Worm (Caenorhabditis elegans): ENCODE measurements around the gene ZK563.2.

Gene ZK563.2

DNA sequence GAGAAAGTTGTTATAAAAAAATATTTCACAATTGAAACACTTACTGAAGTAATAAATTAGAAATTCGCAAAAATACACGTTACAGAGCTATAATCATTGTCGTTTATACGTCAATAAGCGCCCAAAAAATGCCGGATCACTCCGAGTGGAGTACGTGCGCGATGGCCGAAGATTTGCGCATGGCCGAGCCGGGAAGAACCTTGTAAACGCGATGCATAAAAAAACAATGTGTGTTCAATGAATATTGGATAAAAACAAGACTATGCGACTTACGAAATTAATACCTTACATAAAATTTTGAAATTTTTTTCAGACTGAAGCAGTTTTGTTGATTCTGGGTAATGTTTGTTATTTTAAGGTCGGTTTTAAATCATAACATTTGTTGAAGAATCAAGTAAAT is 10.4 kb downstream of the ZK563.2 start, which contains the start of gene sorf-1 (continued):
- TF ChIP-seq fos-1 (tag; optimal IDR thresholded peaks at IDR 0.05) (no peak), daf-19 (GFP tag; conservative IDR thresholded peaks at IDR 0.05) (no peak), T26A8.4 (GFP tag; IDR thresholded peaks at IDR 0.05) (no peak), ceh-28 (tag; optimal IDR thresholded peaks at IDR 0.05) (no peak), nhr-6 (tag; optimal IDR thresholded peaks at IDR 0.05) (no peak), unc-62 (GFP tag; optimal IDR thresholded peaks at IDR 0.05 in 1 of 2) (no peak), unc-62 (tag; optimal IDR thresholded peaks at IDR 0.05) (no peak), hif-1 (tag; optimal IDR thresholded peaks at IDR 0.05) (peak in 1 of 2 experiments; percentile 75), zip-2 (tag; optimal IDR thresholded peaks at IDR 0.05) (no peak), Y48G9A.11 (GFP tag; IDR thresholded peaks at IDR 0.05) (no peak), snpc-1.2 (GFP tag; IDR thresholded peaks at IDR 0.05) (no peak), attf-4 (tag; optimal IDR thresholded peaks at IDR 0.05) (no peak), madf-9 (GFP tag; conservative IDR thresholded peaks at IDR 0.05) (no peak), fkh-10 (GFP tag; optimal IDR thresholded peaks at IDR 0.05) (peak; percentile 12), duxl-1 (tag; optimal IDR thresholded peaks at IDR 0.05; ENCODE audit: poor library complexity) (no peak), ctbp-1 (GFP tag; IDR thresholded peaks at IDR 0.05) (no peak), nhr-25 (tag; optimal IDR thresholded peaks at IDR 0.05; ENCODE audit: borderline replicate concordance, insufficient read depth) (no peak), snpc-4 (tag; optimal IDR thresholded peaks at IDR 0.05) (no peak), hlh-11 (tag; optimal IDR thresholded peaks at IDR 0.05) (no peak), egl-43 (GFP tag; IDR thresholded peaks at IDR 0.05) (no peak), ZK337.2 (GFP tag; IDR thresholded peaks at IDR 0.05) (no peak), lin-13 (GFP tag; optimal IDR thresholded peaks at IDR 0.05) (no peak), lin-15B (tag; optimal IDR thresholded peaks at IDR 0.05) (no peak), lin-29 (GFP tag; IDR thresholded peaks at IDR 0.05) (no peak), zag-1 (tag; optimal IDR thresholded peaks at IDR 0.05) (no peak), ama-1 (optimal IDR thresholded peaks at IDR 0.05) (no peak), R02D3.7 (tag; optimal IDR thresholded peaks at IDR 0.05) (no peak), set-16 (GFP tag; IDR thresholded peaks at IDR 0.05) (no peak)

DNA sequence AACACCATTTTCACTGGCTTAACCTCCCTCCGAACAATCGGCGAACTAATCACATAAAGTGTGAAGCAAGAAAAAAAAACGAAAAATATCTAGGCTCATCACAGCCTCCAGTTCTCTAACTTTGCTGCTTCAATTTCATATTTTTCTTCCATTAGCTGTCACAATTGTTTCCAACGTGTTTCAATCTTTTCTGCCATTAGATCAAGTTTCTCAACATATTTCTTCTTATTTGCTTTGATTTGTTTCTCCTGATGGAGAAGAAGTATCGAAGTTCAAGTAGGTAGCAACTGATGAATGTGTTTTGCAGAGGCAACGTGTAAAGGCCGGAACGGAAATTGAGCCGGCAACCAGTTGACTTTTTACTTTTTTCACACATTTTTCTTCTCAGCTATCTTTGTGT is 11.4 kb downstream of the ZK563.2 start, which contains the start of gene ZK563.7:
Gene ZK563.7, plus strand, starts transcription at position 301 of the 400 bp plus-strand sequence.
- TF ChIP-seq nhr-10 (tag; optimal IDR thresholded peaks at IDR 0.05) (no peak), ZK337.2 (GFP tag; IDR thresholded peaks at IDR 0.05) (no peak), ceh-44 (GFP tag; IDR thresholded peaks at IDR 0.05) (no peak), Y105C5A.15 (GFP tag; IDR thresholded peaks at IDR 0.05) (no peak), pqm-1 (tag; optimal IDR thresholded peaks at IDR 0.05) (no peak), mxl-2 (GFP tag; conservative IDR thresholded peaks at IDR 0.05) (no peak), unc-130 (GFP tag; optimal IDR thresholded peaks at IDR 0.05) (no peak), daf-19 (GFP tag; conservative IDR thresholded peaks at IDR 0.05) (no peak)

DNA sequence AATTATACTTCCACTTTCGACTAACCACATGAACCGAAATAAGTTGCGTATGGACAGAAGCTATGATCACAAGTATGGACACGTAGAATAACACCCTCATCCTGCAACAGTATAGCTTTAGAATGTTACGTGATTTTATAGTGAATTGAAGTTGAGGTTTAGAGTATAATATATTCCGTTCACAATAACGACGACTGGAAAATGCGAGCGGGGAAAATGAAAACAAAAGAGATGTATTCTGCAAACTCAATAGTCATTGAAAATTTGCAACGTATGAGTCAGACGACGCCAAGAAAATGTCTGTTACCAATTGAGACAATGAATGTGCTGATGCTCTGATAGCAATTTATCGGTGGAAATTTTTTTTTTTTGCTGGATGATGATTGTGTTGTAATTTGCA is 16.6 kb downstream of the ZK563.2 start, which contains the start of gene acp-1:
Gene acp-1, minus strand, starts transcription at position 101 of the 400 bp plus-strand sequence.
- no peak for TF ChIP-seq attf-4 (tag; optimal IDR thresholded peaks at IDR 0.05)
- TF ChIP-seq unc-62 (GFP tag; optimal IDR thresholded peaks at IDR 0.05 in 1 of 2) = peak in 1 of 2 experiments; percentile 43
- TF ChIP-seq unc-62 (tag; optimal IDR thresholded peaks at IDR 0.05) = no peak

DNA sequence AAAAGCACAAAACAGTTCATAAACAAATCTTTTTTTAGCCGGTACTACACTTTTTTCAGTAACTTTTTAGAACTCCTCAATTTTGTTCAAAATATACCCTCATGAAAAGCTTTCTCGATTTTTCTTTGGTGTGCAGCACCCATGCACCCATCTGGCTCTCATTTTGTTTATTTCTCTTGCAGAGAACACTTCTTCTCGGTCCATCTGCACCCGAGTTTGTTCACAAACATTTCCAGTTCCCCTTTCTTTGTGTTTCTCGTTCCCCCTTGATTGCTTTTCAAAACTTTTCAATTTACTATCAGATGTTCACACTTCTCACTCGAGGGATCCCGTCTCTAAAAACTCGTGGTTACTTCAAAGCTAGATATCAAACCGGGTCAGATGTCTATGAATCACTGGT is 24.8 kb downstream of the ZK563.2 start, which contains the start of gene slcf-2:
Gene slcf-2, plus strand, starts transcription at position 301 of the 400 bp plus-strand sequence.
- TF ChIP-seq mxl-2 (GFP tag; conservative IDR thresholded peaks at IDR 0.05) (no peak), dmd-6 (GFP tag; IDR thresholded peaks at IDR 0.05) (no peak), tag-97 (GFP tag; IDR thresholded peaks at IDR 0.05) (no peak), ces-1 (GFP tag; optimal IDR thresholded peaks at IDR 0.05) (no peak), Y48G9A.11 (GFP tag; IDR thresholded peaks at IDR 0.05) (no peak), fos-1 (tag; optimal IDR thresholded peaks at IDR 0.05) (no peak), sdz-12 (GFP tag; optimal IDR thresholded peaks at IDR 0.05) (no peak), lin-38 (GFP tag; IDR thresholded peaks at IDR 0.05) (no peak), hlh-11 (tag; optimal IDR thresholded peaks at IDR 0.05) (no peak), T20F7.1 (GFP tag; optimal IDR thresholded peaks at IDR 0.05) (no peak), lin-13 (GFP tag; optimal IDR thresholded peaks at IDR 0.05) (no peak), ztf-7 (tag; optimal IDR thresholded peaks at IDR 0.05) (no peak), nhr-10 (tag; optimal IDR thresholded peaks at IDR 0.05) (no peak), lim-7 (GFP tag; IDR thresholded peaks at IDR 0.05) (no peak), zfp-2 (tag; optimal IDR thresholded peaks at IDR 0.05) (no peak)

All from whole organism, L4 larva.